Worm (Caenorhabditis elegans) whole organism, L2 larva: ENCODE data around the gene D2045.8.

Source experiments
- F13H6.1 ChIP-seq: sonication (generic microtip); optimal IDR thresholded peaks from 2 replicates; lab custom pipeline; 2016; ENCODE audit warnings: missing genetic modification characterization, missing compliant biosample characterization
- R02D3.7 ChIP-seq: fragments of 150-350 bp; optimal IDR thresholded peaks from 2 replicates; lab custom pipeline; 2014; ENCODE audit warnings: missing biosample characterization, missing genetic modification characterization
- Y55F3AM.14 ChIP-seq: fragments of 200-800 bp; sonication (Bioruptor generic); optimal IDR thresholded peaks from 2 replicates; lab custom pipeline; 2018; ENCODE audit warnings: mild to moderate bottlenecking, missing genetic modification characterization, missing compliant biosample characterization
- ZK546.5 ChIP-seq: sonication (generic microtip); optimal IDR thresholded peaks from 2 replicates; lab custom pipeline; 2017; ENCODE audit warnings: missing biosample characterization, missing genetic modification characterization
- alr-1 ChIP-seq: fragments of 150-350 bp; optimal IDR thresholded peaks from 2 replicates; lab custom pipeline; 2014; ENCODE audit warnings: missing biosample characterization, missing genetic modification characterization
- ama-1 ChIP-seq: fragments of 150-350 bp; optimal IDR thresholded peaks from 2 replicates; lab custom pipeline; 2018; ENCODE audit warnings: inconsistent platforms
- blmp-1 ChIP-seq: sonication (generic microtip); optimal IDR thresholded peaks from 2 replicates; lab custom pipeline; 2017; ENCODE audit warnings: missing genetic modification characterization, mild to moderate bottlenecking, missing compliant biosample characterization, antibody characterized with exemption, moderate library complexity; ENCODE audit not compliant: insufficient read depth
- ceh-82 ChIP-seq: fragments of 150-350 bp; optimal IDR thresholded peaks from 2 replicates; lab custom pipeline; 2014; ENCODE audit warnings: missing biosample characterization, missing genetic modification characterization
- crh-2 ChIP-seq: sonication (generic microtip); optimal IDR thresholded peaks from 2 replicates; lab custom pipeline; 2017; ENCODE audit warnings: missing biosample characterization, missing genetic modification characterization
- dmd-4 ChIP-seq: sonication (generic microtip); optimal IDR thresholded peaks from 2 replicates; lab custom pipeline; 2017; ENCODE audit warnings: missing biosample characterization, missing genetic modification characterization
- egl-27 ChIP-seq: sonication (generic microtip); optimal IDR thresholded peaks from 3 replicates; lab custom pipeline; 2017; ENCODE audit warnings: missing biosample characterization, missing genetic modification reagents, missing genetic modification characterization
- elt-1 ChIP-seq: fragments of 150-350 bp; optimal IDR thresholded peaks from 2 replicates; lab custom pipeline; 2014; ENCODE audit warnings: missing biosample characterization, missing genetic modification characterization
- elt-3 ChIP-seq: sonication (generic microtip); optimal IDR thresholded peaks from 2 replicates; lab custom pipeline; 2017; ENCODE audit warnings: missing biosample characterization, missing genetic modification characterization
- fos-1 ChIP-seq: fragments of 150-350 bp; optimal IDR thresholded peaks from 2 replicates; lab custom pipeline; 2014; ENCODE audit warnings: missing biosample characterization, missing genetic modification characterization
- gmeb-1 ChIP-seq: fragments of 150-350 bp; optimal IDR thresholded peaks from 2 replicates; lab custom pipeline; 2014; ENCODE audit warnings: missing biosample characterization, missing genetic modification characterization
- lin-11 ChIP-seq: fragments of 150-350 bp; sonication (generic microtip); optimal IDR thresholded peaks from 2 replicates; lab custom pipeline; 2014; ENCODE audit warnings: missing biosample characterization, missing genetic modification characterization, inconsistent platforms, mixed read lengths
- lin-13 ChIP-seq: fragments of 150-350 bp; optimal IDR thresholded peaks from 2 replicates; lab custom pipeline; 2014; ENCODE audit warnings: missing biosample characterization, missing genetic modification reagents, missing genetic modification characterization
- lin-39 ChIP-seq: fragments of 150-350 bp; optimal IDR thresholded peaks from 2 replicates; lab custom pipeline; 2014; ENCODE audit warnings: missing biosample characterization, missing genetic modification reagents, missing genetic modification characterization
- lsy-2 ChIP-seq, 2 experiments: fragments of 150-350 bp in 1 of 2; sonication (generic microtip) in 1 of 2; optimal IDR thresholded peaks; 2 replicates each; lab custom pipeline; 2014 to 2017; ENCODE audit warnings: missing biosample characterization in 2 of 2, missing genetic modification characterization in 2 of 2
- mab-5 ChIP-seq: fragments of 150-350 bp; optimal IDR thresholded peaks from 2 replicates; lab custom pipeline; 2014; ENCODE audit warnings: missing biosample characterization, missing genetic modification characterization
- mbf-1 ChIP-seq: sonication (generic microtip); optimal IDR thresholded peaks from 2 replicates; lab custom pipeline; 2017; ENCODE audit warnings: missing biosample characterization, missing genetic modification characterization
- mdl-1 ChIP-seq, 2 experiments: fragments of 150-350 bp in 1 of 2; sonication (generic microtip) in 1 of 2; optimal IDR thresholded peaks; 2 replicates each; lab custom pipeline; 2017; ENCODE audit warnings: missing biosample characterization in 2 of 2, missing genetic modification characterization in 2 of 2
- nhr-12 ChIP-seq: fragments of 150-350 bp; optimal IDR thresholded peaks from 2 replicates; lab custom pipeline; 2014; ENCODE audit warnings: missing biosample characterization, missing genetic modification characterization
- nhr-129 ChIP-seq: fragments of 150-350 bp; optimal IDR thresholded peaks from 2 replicates; lab custom pipeline; 2014; ENCODE audit warnings: missing biosample characterization, missing genetic modification characterization
- nhr-21 ChIP-seq: fragments of 150-350 bp; optimal IDR thresholded peaks from 2 replicates; lab custom pipeline; 2014; ENCODE audit warnings: missing biosample characterization, missing genetic modification characterization
- nhr-25 ChIP-seq: fragments of 150-350 bp; sonication (generic microtip); optimal IDR thresholded peaks from 3 replicates; lab custom pipeline; 2014; ENCODE audit warnings: missing biosample characterization, missing genetic modification characterization
- nhr-77 ChIP-seq: fragments of 150-350 bp; optimal IDR thresholded peaks from 2 replicates; lab custom pipeline; 2014; ENCODE audit warnings: missing biosample characterization, missing genetic modification characterization
- peb-1 ChIP-seq: fragments of 150-350 bp; optimal IDR thresholded peaks from 2 replicates; lab custom pipeline; 2014; ENCODE audit warnings: missing biosample characterization, missing genetic modification characterization
- sem-4 ChIP-seq: fragments of 150-350 bp; optimal IDR thresholded peaks from 2 replicates; lab custom pipeline; 2014; ENCODE audit warnings: missing biosample characterization, missing genetic modification reagents, missing genetic modification characterization
- skn-1 ChIP-seq: sonication (generic microtip); optimal IDR thresholded peaks from 2 replicates; lab custom pipeline; 2017; ENCODE audit warnings: missing biosample characterization, missing genetic modification characterization
- sma-3 ChIP-seq: sonication (generic microtip); optimal IDR thresholded peaks from 2 replicates; lab custom pipeline; 2016; ENCODE audit warnings: missing genetic modification reagents, missing genetic modification characterization, missing compliant biosample characterization
- sma-9 ChIP-seq, 2 experiments: fragments of 150-350 bp in 1 of 2; sonication (generic microtip) in 1 of 2; optimal IDR thresholded peaks; 2 replicates each; lab custom pipeline; 2014 to 2016; ENCODE audit warnings: missing genetic modification characterization in 2 of 2, mild to moderate bottlenecking in 1 of 2, missing biosample characterization in 1 of 2, missing compliant biosample characterization in 1 of 2, missing genetic modification reagents in 1 of 2, moderate library complexity in 1 of 2
- snpc-4 ChIP-seq: fragments of 150-350 bp; optimal IDR thresholded peaks from 2 replicates; lab custom pipeline; 2014; ENCODE audit warnings: missing biosample characterization, missing genetic modification characterization
- unc-39 ChIP-seq: fragments of 150-350 bp; optimal IDR thresholded peaks from 2 replicates; lab custom pipeline; 2014; ENCODE audit warnings: missing biosample characterization, missing genetic modification characterization
- unc-55 ChIP-seq: fragments of 150-350 bp; sonication (generic microtip); optimal IDR thresholded peaks from 3 replicates; lab custom pipeline; 2014; ENCODE audit warnings: missing biosample characterization, missing genetic modification reagents, missing genetic modification characterization
- unc-62 ChIP-seq: fragments of 150-350 bp; optimal IDR thresholded peaks from 2 replicates; lab custom pipeline; 2014; ENCODE audit warnings: missing biosample characterization, missing genetic modification reagents, missing genetic modification characterization
- zag-1 ChIP-seq: fragments of 150-350 bp; optimal IDR thresholded peaks from 2 replicates; lab custom pipeline; 2014; ENCODE audit warnings: missing biosample characterization, missing genetic modification characterization
- ztf-1 ChIP-seq: fragments of 200-800 bp; sonication (Bioruptor generic); conservative IDR thresholded peaks from 2 replicates; pipeline ENCODE4 v1.3.6; 2022; ENCODE audit warnings: missing genetic modification characterization, missing compliant biosample characterization
- ztf-11 ChIP-seq: sonication (generic microtip); optimal IDR thresholded peaks from 2 replicates; lab custom pipeline; 2017; ENCODE audit warnings: missing biosample characterization, missing genetic modification characterization
- ztf-4 ChIP-seq: fragments of 150-350 bp; optimal IDR thresholded peaks from 2 replicates; lab custom pipeline; 2014; ENCODE audit warnings: missing biosample characterization, missing genetic modification characterization

The D2045.8 gene

ce11 chrIII:10533310-10533709 lies 51.2 kb downstream of the D2045.8 start:
- peak; percentile 27 for TF ChIP-seq nhr-25 (tag; lab: Kevin White, UChicago)
- TF ChIP-seq nhr-21 (tag; lab: Kevin White, UChicago), result peak; percentile 67
- TF ChIP-seq ZK546.5 (tag; lab: Kevin White, UChicago), result no peak
- no peak for TF ChIP-seq nhr-12 (tag; lab: Kevin White, UChicago)
- no peak for TF ChIP-seq unc-62
- no peak for TF ChIP-seq ztf-11
- TF ChIP-seq ztf-1, result no peak
- TF ChIP-seq mdl-1 (tag; optimal IDR thresholded peaks at IDR 0.05; lab: Kevin White, UChicago), result no peak
- TF ChIP-seq crh-2, result peak; percentile 86
- TF ChIP-seq mbf-1 (tag; lab: Kevin White, UChicago), result no peak
- no peak for TF ChIP-seq alr-1 (tag; lab: Kevin White, UChicago)
- TF ChIP-seq skn-1 (tag; lab: Kevin White, UChicago), result no peak
- TF ChIP-seq sem-4 (tag; lab: Kevin White, UChicago), result no peak
- no peak for TF ChIP-seq elt-1 (tag; lab: Kevin White, UChicago)
- TF ChIP-seq nhr-129 (tag; lab: Kevin White, UChicago), result peak; percentile 75
- TF ChIP-seq egl-27 (tag; lab: Kevin White, UChicago), result no peak
- TF ChIP-seq peb-1, result no peak
- peak; percentile 55 for TF ChIP-seq sma-3 (GFP tag; lab: Kevin White, UChicago)
- no peak for TF ChIP-seq unc-39 (tag; lab: Kevin White, UChicago)
- no peak for TF ChIP-seq ztf-4 (tag; lab: Kevin White, UChicago)
- TF ChIP-seq Y55F3AM.14, result no peak
- no peak for TF ChIP-seq lin-11
- peak; percentile 57 for TF ChIP-seq gmeb-1 (tag; lab: Kevin White, UChicago)
- TF ChIP-seq ceh-82 (tag; lab: Kevin White, UChicago), result no peak
- TF ChIP-seq R02D3.7 (tag; lab: Kevin White, UChicago), result no peak
- TF ChIP-seq sma-9 (GFP tag; optimal IDR thresholded peaks at IDR 0.05; lab: Kevin White, UChicago), result peak; percentile 67
- TF ChIP-seq sma-9 (tag; optimal IDR thresholded peaks at IDR 0.05; lab: Kevin White, UChicago), result no peak
- TF ChIP-seq elt-3 (tag; lab: Kevin White, UChicago), result no peak
- TF ChIP-seq snpc-4 (tag; lab: Kevin White, UChicago), result no peak
- TF ChIP-seq lsy-2 (tag; optimal IDR thresholded peaks at IDR 0.05; lab: Kevin White, UChicago), result no peak
- TF ChIP-seq ama-1 (lab: Kevin White, UChicago), result no peak
- TF ChIP-seq fos-1, result peak; percentile 96
- no peak for TF ChIP-seq dmd-4
- TF ChIP-seq nhr-77, result no peak
- TF ChIP-seq lin-39 (tag; lab: Kevin White, UChicago), result no peak
- no peak for TF ChIP-seq zag-1 (tag; lab: Kevin White, UChicago)
- no peak for TF ChIP-seq lin-13 (GFP tag; lab: Kevin White, UChicago)
- TF ChIP-seq blmp-1 (tag; lab: Kevin White, UChicago), result peak; percentile 6
- no peak for TF ChIP-seq mab-5
- no peak for TF ChIP-seq unc-55 (GFP tag; lab: Kevin White, UChicago)
- TF ChIP-seq F13H6.1 (tag; lab: Kevin White, UChicago), result peak; percentile 19
- TF ChIP-seq, all 48 proteins: peak for 10
